Fruit fly (Drosophila melanogaster) whole organism, adult: Measurements from ENCODE around the gene CG43439.

Source experiments
- CG11617 ChIP-seq: fragments of 200-800 bp; sonication (Bioruptor generic); optimal IDR thresholded peaks from 2 replicates; lab custom pipeline; 2017; ENCODE audit warnings: mild to moderate bottlenecking, missing biosample characterization, missing genetic modification reagents, missing genetic modification characterization
- CG14711 ChIP-seq: fragments of 200-800 bp; sonication (Bioruptor generic); optimal IDR thresholded peaks from 2 replicates; lab custom pipeline; 2018; ENCODE audit warnings: missing biosample characterization, mild to moderate bottlenecking, missing genetic modification characterization, moderate library complexity
- CG1620 ChIP-seq: fragments of 200-800 bp; sonication (Bioruptor generic); optimal IDR thresholded peaks from 2 replicates; lab custom pipeline; 2016; ENCODE audit warnings: missing biosample characterization, missing genetic modification characterization
- CG33017 ChIP-seq: fragments of 200-800 bp; sonication (Bioruptor generic); optimal IDR thresholded peaks from 2 replicates; lab custom pipeline; 2018; ENCODE audit warnings: missing biosample characterization, mild to moderate bottlenecking, missing genetic modification characterization, moderate library complexity
- CG5204 ChIP-seq: fragments of 200-800 bp; sonication (Bioruptor generic); optimal IDR thresholded peaks from 2 replicates; lab custom pipeline; 2016; ENCODE audit warnings: missing biosample characterization, missing genetic modification characterization
- CG7101 ChIP-seq: fragments of 200-800 bp; sonication (Bioruptor generic); optimal IDR thresholded peaks from 2 replicates; lab custom pipeline; 2018; ENCODE audit warnings: missing biosample characterization, mild to moderate bottlenecking, missing genetic modification characterization, moderate library complexity
- Clk ChIP-seq: fragments of 200-800 bp; sonication (Bioruptor generic); optimal IDR thresholded peaks from 2 replicates; lab custom pipeline; 2017; ENCODE audit warnings: missing biosample characterization, missing genetic modification characterization
- Mnt ChIP-seq: fragments of 200-800 bp; sonication (Bioruptor generic); optimal IDR thresholded peaks from 2 replicates; lab custom pipeline; 2016; ENCODE audit warnings: missing biosample characterization, mild to moderate bottlenecking, missing genetic modification characterization
- cic ChIP-seq: fragments of 200-800 bp; sonication (Bioruptor generic); optimal IDR thresholded peaks from 2 replicates; lab custom pipeline; 2017; ENCODE audit warnings: missing biosample characterization, mild to moderate bottlenecking, missing genetic modification characterization, moderate library complexity
- cnc ChIP-seq, 2 experiments: fragments of >200 bp; optimal IDR thresholded peaks; 2 replicates each; lab custom pipeline; 2017
- kay ChIP-seq: fragments of 200-800 bp; sonication (Bioruptor generic); peaks from one replicate; lab custom pipeline; 2016; ENCODE audit warnings: missing biosample characterization, missing genetic modification characterization, borderline replicate concordance
- pad ChIP-seq: fragments of 200-800 bp; sonication (Bioruptor generic); optimal IDR thresholded peaks from 3 replicates; lab custom pipeline; 2017; ENCODE audit warnings: missing biosample characterization, missing genetic modification characterization, mild to moderate bottlenecking, moderate library complexity, missing genetic modification reagents
- toe ChIP-seq: fragments of 200-800 bp; sonication (Bioruptor generic); optimal IDR thresholded peaks from 2 replicates; lab custom pipeline; 2016; ENCODE audit warnings: missing biosample characterization, missing genetic modification characterization

dm6 chr3L:6968961-6969814 lies 15.2 kb downstream of the CG43439 start, which contains the start of the genes Mis12 and CG9953:
- peak; percentile 65 for TF ChIP-seq CG5204
- peak; percentile 64 for TF ChIP-seq CG11617
- peak; percentile 29 for TF ChIP-seq toe (GFP tag; lab: Kevin White, UChicago)
- no peak for TF ChIP-seq cnc (optimal IDR thresholded peaks at IDR 0.05; lab: Kevin White, UChicago)
- TF ChIP-seq Clk = no peak
- TF ChIP-seq cic (GFP tag; lab: Kevin White, UChicago) = peak; percentile 45
- peak; percentile 81 for TF ChIP-seq kay (GFP tag; lab: Kevin White, UChicago)
- peak; percentile 97 for TF ChIP-seq pad
- TF ChIP-seq Mnt (GFP tag; lab: Kevin White, UChicago) = peak; percentile 29
- TF ChIP-seq CG1620 (GFP tag; lab: Kevin White, UChicago) = peak; percentile 17
- TF ChIP-seq CG14711 (tag; lab: Kevin White, UChicago) = peak; percentile 27
- peak; percentile 63 for TF ChIP-seq CG33017 (tag; lab: Kevin White, UChicago)
- TF ChIP-seq CG7101 (tag; lab: Kevin White, UChicago) = peak; percentile 47
